Fruit fly (Drosophila melanogaster): ENCODE results near the gene Ser12.

- no peak for TF ChIP-seq pan (optimal IDR thresholded peaks at IDR 0.05)
- TF ChIP-seq lola (GFP tag; optimal IDR thresholded peaks at IDR 0.05), result no peak
- no peak for TF ChIP-seq GATAd (GFP tag; optimal IDR thresholded peaks at IDR 0.05)
- no peak for TF ChIP-seq Abd-B (GFP tag; optimal IDR thresholded peaks at IDR 0.05)
- TF ChIP-seq Hr78 (GFP tag; optimal IDR thresholded peaks at IDR 0.05), result no peak
- no peak for TF ChIP-seq usp (GFP tag; optimal IDR thresholded peaks at IDR 0.05)
- TF ChIP-seq Sp1 (GFP tag; optimal IDR thresholded peaks at IDR 0.05), result no peak
- TF ChIP-seq psq (GFP tag; optimal IDR thresholded peaks at IDR 0.05), result no peak
- TF ChIP-seq br (GFP tag; optimal IDR thresholded peaks at IDR 0.05), result no peak
- no peak for TF ChIP-seq HLH106 (tag; optimal IDR thresholded peaks at IDR 0.05)
- no peak for TF ChIP-seq woc (GFP tag; optimal IDR thresholded peaks at IDR 0.05)
- TF ChIP-seq foxo (GFP tag; optimal IDR thresholded peaks at IDR 0.05), result no peak
- TF ChIP-seq sage (GFP tag; optimal IDR thresholded peaks at IDR 0.05), result no peak
- TF ChIP-seq Vsx2 (GFP tag; optimal IDR thresholded peaks at IDR 0.05; ENCODE audit: partially characterized antibody), result no peak
These were observed 38.2 kb upstream of the Ser12 start, which contains the start of gene CG17237 for dm6 chr2L:2289316-2289715.

Data from whole organism, wandering third instar larva.